Fruit fly (Drosophila melanogaster) whole organism, pupa: ENCODE measurements around the gene Fst.

Experiments used
- CG10348 ChIP-seq: fragments of 200-800 bp; sonication (Bioruptor generic); IDR thresholded peaks from 2 replicates; pipeline ENCODE4 v1.3.6; 2022; ENCODE audit warnings: missing biosample characterization, missing genetic modification characterization
- CG12605 ChIP-seq: fragments of 200-800 bp; sonication (Bioruptor generic); IDR thresholded peaks from 2 replicates; pipeline ENCODE4 v1.3.6; 2022; ENCODE audit warnings: missing biosample characterization, missing genetic modification characterization
- CG13204 ChIP-seq: fragments of 200-800 bp; sonication (Bioruptor generic); optimal IDR thresholded peaks from 2 replicates; lab custom pipeline; 2018; ENCODE audit warnings: missing biosample characterization, mild to moderate bottlenecking, missing genetic modification characterization, moderate library complexity
- CG14655 ChIP-seq: fragments of 200-800 bp; sonication (Bioruptor generic); optimal IDR thresholded peaks from 3 replicates; lab custom pipeline; 2017; ENCODE audit warnings: mild to moderate bottlenecking, missing biosample characterization, missing genetic modification reagents, missing genetic modification characterization
- CG15710 ChIP-seq: fragments of 200-800 bp; sonication (Bioruptor generic); optimal IDR thresholded peaks from 2 replicates; lab custom pipeline; 2018; ENCODE audit warnings: missing biosample characterization, mild to moderate bottlenecking, missing genetic modification characterization, moderate library complexity
- CG17806 ChIP-seq: fragments of 200-800 bp; sonication (Bioruptor generic); optimal IDR thresholded peaks from 2 replicates; lab custom pipeline; 2018; ENCODE audit warnings: missing biosample characterization, mild to moderate bottlenecking, missing genetic modification characterization, moderate library complexity
- CG32121 ChIP-seq: fragments of 200-800 bp; sonication (Bioruptor generic); IDR thresholded peaks from 2 replicates; pipeline ENCODE4 v1.3.6; 2022; ENCODE audit warnings: missing biosample characterization, missing genetic modification characterization
- CG34367 ChIP-seq: fragments of 200-800 bp; sonication (Bioruptor generic); optimal IDR thresholded peaks from 2 replicates; lab custom pipeline; 2018; ENCODE audit warnings: missing biosample characterization, mild to moderate bottlenecking, missing genetic modification characterization
- CG4496 ChIP-seq: fragments of 200-800 bp; sonication (Bioruptor generic); IDR thresholded peaks from 3 replicates; pipeline ENCODE4 v1.3.6; 2022; ENCODE audit warnings: missing biosample characterization, missing genetic modification characterization
- CG8159 ChIP-seq: fragments of 200-800 bp; sonication (Bioruptor generic); optimal IDR thresholded peaks from 3 replicates; lab custom pipeline; 2018; ENCODE audit warnings: missing biosample characterization, mild to moderate bottlenecking, missing genetic modification characterization, moderate library complexity
- CG8301 ChIP-seq: fragments of 200-800 bp; sonication (Bioruptor generic); optimal IDR thresholded peaks from 2 replicates; lab custom pipeline; 2018; ENCODE audit warnings: missing biosample characterization, mild to moderate bottlenecking, missing genetic modification characterization
- CG9948 ChIP-seq: fragments of 200-800 bp; sonication (Bioruptor generic); optimal IDR thresholded peaks from 2 replicates; lab custom pipeline; 2018; ENCODE audit warnings: missing biosample characterization, mild to moderate bottlenecking, missing genetic modification characterization, moderate library complexity
- D1 ChIP-seq: fragments of 200-800 bp; sonication (Bioruptor generic); optimal IDR thresholded peaks from 2 replicates; lab custom pipeline; 2018; ENCODE audit warnings: missing biosample characterization, mild to moderate bottlenecking, missing genetic modification characterization, moderate library complexity
- EcR ChIP-seq: fragments of 200-800 bp; sonication (Bioruptor generic); optimal IDR thresholded peaks from 3 replicates; lab custom pipeline; 2019; ENCODE audit warnings: missing biosample characterization, missing genetic modification characterization, mild to moderate bottlenecking, moderate library complexity, missing genetic modification reagents
- Ets98B ChIP-seq: fragments of 200-800 bp; sonication (Bioruptor generic); IDR thresholded peaks from 2 replicates; pipeline ENCODE4 v1.3.6; 2022; ENCODE audit warnings: missing biosample characterization, missing genetic modification characterization
- Pif1A ChIP-seq: fragments of 200-800 bp; sonication (Bioruptor generic); optimal IDR thresholded peaks from 3 replicates; lab custom pipeline; 2016; ENCODE audit warnings: missing biosample characterization, missing genetic modification characterization
- Pif1B ChIP-seq: fragments of 200-800 bp; sonication (Bioruptor generic); optimal IDR thresholded peaks from 3 replicates; lab custom pipeline; 2016; ENCODE audit warnings: missing biosample characterization, missing genetic modification characterization
- Snoo ChIP-seq: fragments of 200-800 bp; sonication (Bioruptor generic); optimal IDR thresholded peaks from 3 replicates; lab custom pipeline; 2017; ENCODE audit warnings: missing biosample characterization, mild to moderate bottlenecking, missing genetic modification characterization, inconsistent platforms
- fd96Ca ChIP-seq: fragments of 200-800 bp; sonication (Bioruptor generic); IDR thresholded peaks from 3 replicates; pipeline ENCODE4 v1.3.6; 2022; ENCODE audit warnings: missing biosample characterization, missing genetic modification characterization
- gl ChIP-seq: fragments of 200-800 bp; sonication (Bioruptor generic); optimal IDR thresholded peaks from 2 replicates; lab custom pipeline; 2018; ENCODE audit warnings: missing biosample characterization, mild to moderate bottlenecking, missing genetic modification characterization
- rn ChIP-seq: fragments of 200-800 bp; sonication (Bioruptor generic); IDR thresholded peaks from 2 replicates; pipeline ENCODE4 v1.3.6; 2022; ENCODE audit warnings: missing biosample characterization, missing genetic modification characterization

Gene Fst

dm6 chr3R:9677734-9678341 is 31.9 kb upstream of the Fst start, which contains the start of gene p23:
Gene p23 (plus strand): TSS chr3R:9677927.
- TF ChIP-seq Pif1A (GFP tag; lab: Kevin White, UChicago): no peak
- TF ChIP-seq CG14655: no peak
- no peak for TF ChIP-seq fd96Ca
- no peak for TF ChIP-seq CG9948 (tag; lab: Kevin White, UChicago)
- no peak for TF ChIP-seq CG13204 (GFP tag; lab: Kevin White, UChicago)
- no peak for TF ChIP-seq CG10348 (GFP tag; lab: Robert Waterston, UW)
- TF ChIP-seq CG4496 (GFP tag; lab: Robert Waterston, UW): no peak
- no peak for TF ChIP-seq EcR (GFP tag; lab: Kevin White, UChicago)
- no peak for TF ChIP-seq CG8159 (tag; lab: Kevin White, UChicago)

- TF ChIP-seq rn (GFP tag; lab: Robert Waterston, UW): no peak
- TF ChIP-seq CG12605 (GFP tag; lab: Robert Waterston, UW): peak; percentile 41; the same call in 1 of the 2 replicates
Measured at dm6 chr3R:9674968-9675573, 29.1 kb upstream of the Fst start, which contains the start of gene Nepl12. Gene Nepl12 (plus strand): TSS chr3R:9675523.

- TF ChIP-seq CG8159 (tag; lab: Kevin White, UChicago) (no peak), CG10348 (GFP tag; lab: Robert Waterston, UW) (no peak), CG34367 (no peak), Pif1B (GFP tag; lab: Kevin White, UChicago) (no peak), CG4496 (GFP tag; lab: Robert Waterston, UW) (no peak), Snoo (tag; lab: Kevin White, UChicago) (no peak), Pif1A (GFP tag; lab: Kevin White, UChicago) (no peak), D1 (tag; lab: Kevin White, UChicago) (no peak), CG17806 (no peak), gl (tag; lab: Kevin White, UChicago) (no peak), Ets98B (GFP tag; lab: Robert Waterston, UW) (no peak), CG14655 (no peak), CG32121 (GFP tag; lab: Robert Waterston, UW) (no peak), CG13204 (GFP tag; lab: Kevin White, UChicago) (no peak), CG9948 (tag; lab: Kevin White, UChicago) (no peak), CG12605 (GFP tag; lab: Robert Waterston, UW) (no peak), rn (GFP tag; lab: Robert Waterston, UW) (no peak)
Measured at dm6 chr3R:9674196-9674693, 28.3 kb upstream of the Fst start, which contains the start of gene Dhc1. Gene Dhc1 (minus strand): TSS chr3R:9674643.

- TF ChIP-seq CG14655 (no peak), fd96Ca (no peak), CG8301 (tag; lab: Kevin White, UChicago) (no peak), D1 (tag; lab: Kevin White, UChicago) (no peak), Snoo (tag; lab: Kevin White, UChicago) (no peak), Ets98B (GFP tag; lab: Robert Waterston, UW) (no peak), CG9948 (tag; lab: Kevin White, UChicago) (no peak), gl (tag; lab: Kevin White, UChicago) (no peak), CG12605 (GFP tag; lab: Robert Waterston, UW) (no peak), CG4496 (GFP tag; lab: Robert Waterston, UW) (no peak), rn (GFP tag; lab: Robert Waterston, UW) (no peak), EcR (GFP tag; lab: Kevin White, UChicago) (no peak), Pif1B (GFP tag; lab: Kevin White, UChicago) (no peak), CG10348 (GFP tag; lab: Robert Waterston, UW) (no peak), Pif1A (GFP tag; lab: Kevin White, UChicago) (no peak)
- TF ChIP-seq, all 21 proteins: peak for 0
Measured at dm6 chr3R:9673207-9673606, 27.3 kb upstream of the Fst start.

- no peak for TF ChIP-seq CG8159 (tag; lab: Kevin White, UChicago)
- no peak for TF ChIP-seq fd96Ca
- TF ChIP-seq CG34367: no peak
- no peak for TF ChIP-seq CG14655
- TF ChIP-seq CG12605 (GFP tag; lab: Robert Waterston, UW): no peak
- no peak for TF ChIP-seq CG15710 (tag; lab: Kevin White, UChicago)
- no peak for TF ChIP-seq CG9948 (tag; lab: Kevin White, UChicago)
Measured at dm6 chr3R:9665405-9665804, 19.5 kb upstream of the Fst start.

DNA sequence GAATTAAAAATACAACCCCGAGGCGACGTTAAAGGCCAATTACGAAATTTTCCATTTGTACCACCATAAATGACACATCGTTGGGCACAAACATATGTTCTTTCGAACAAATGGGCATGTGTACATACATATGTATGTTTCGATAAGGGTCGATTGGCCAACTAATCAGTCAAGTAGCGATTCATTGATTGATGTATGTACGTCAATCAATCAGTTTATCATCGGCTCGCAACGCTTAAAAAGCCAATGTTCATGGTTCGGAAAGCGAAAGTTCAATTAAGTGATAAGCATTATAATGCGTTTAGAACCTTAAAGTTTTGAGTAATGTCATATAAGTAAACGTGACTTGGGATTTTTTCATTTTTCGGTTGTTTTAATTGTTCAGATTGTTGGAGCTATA is 1.3 kb downstream of the Fst start:
- no peak for TF ChIP-seq CG8159 (tag; lab: Kevin White, UChicago)
- TF ChIP-seq CG9948 (tag; lab: Kevin White, UChicago): no peak
- no peak for TF ChIP-seq CG8301 (tag; lab: Kevin White, UChicago)
- TF ChIP-seq CG34367: no peak
